Worm (Caenorhabditis elegans): ENCODE measurements around the gene ZK637.14.

DNA sequence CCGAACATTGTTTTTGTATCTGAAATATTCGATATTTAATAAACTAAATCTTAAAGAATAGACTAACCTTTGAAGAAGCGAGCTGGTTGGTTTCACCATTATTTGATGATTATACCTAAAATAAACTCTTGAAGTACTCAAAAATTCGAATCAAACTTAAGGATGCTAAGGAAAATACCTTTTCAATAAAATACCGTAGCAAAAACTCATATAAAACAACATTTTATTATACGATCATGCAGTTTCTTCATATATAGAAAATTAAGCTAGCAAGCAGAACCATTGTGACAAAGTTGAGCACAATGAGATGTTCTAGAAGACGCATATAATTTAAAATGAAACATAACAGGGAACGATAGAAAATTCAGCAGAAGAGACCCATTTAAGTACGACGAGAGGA lies 40.6 kb downstream of the ZK637.14 start, which contains the start of gene F44E2.7:
- TF ChIP-seq dao-5 (tag; optimal IDR thresholded peaks at IDR 0.05) (no peak), W03F9.2 (tag; optimal IDR thresholded peaks at IDR 0.05) (no peak), him-1 (tag; optimal IDR thresholded peaks at IDR 0.05) (no peak)

All from whole organism, L4/young adult.